Fruit fly (Drosophila melanogaster) whole organism, embryonic: ENCODE data around the gene synr.

Source experiments
- Bgb ChIP-seq: fragments of 200-800 bp; sonication (Bioruptor generic); IDR thresholded peaks from 2 replicates; pipeline ENCODE4 v1.3.6; 2022; ENCODE audit warnings: missing biosample characterization, missing genetic modification characterization; ENCODE audit not compliant: partially characterized antibody
- CG10366 ChIP-seq: fragments of 200-800 bp; sonication (Bioruptor generic); IDR thresholded peaks from 2 replicates; pipeline ENCODE4 v1.3.6; 2022; ENCODE audit warnings: missing biosample characterization, missing genetic modification characterization
- CG11085 ChIP-seq: fragments of 200-800 bp; sonication (Bioruptor generic); IDR thresholded peaks from 2 replicates; pipeline ENCODE4 v1.3.6; 2022; ENCODE audit warnings: missing biosample characterization, missing genetic modification characterization
- CG12744 ChIP-seq: fragments of 200-800 bp; sonication (Bioruptor generic); optimal IDR thresholded peaks from 2 replicates; lab custom pipeline; 2016; ENCODE audit warnings: missing biosample characterization, missing genetic modification characterization
- CG13624 ChIP-seq: fragments of 200-800 bp; sonication (Bioruptor generic); optimal IDR thresholded peaks from 2 replicates; lab custom pipeline; 2016; ENCODE audit warnings: missing biosample characterization, missing genetic modification characterization
- CG14441 ChIP-seq: fragments of 200-800 bp; sonication (Bioruptor generic); IDR thresholded peaks from 2 replicates; pipeline ENCODE4 v1.3.6; 2022; ENCODE audit warnings: missing biosample characterization, missing genetic modification characterization
- CG15601 ChIP-seq: fragments of 200-800 bp; sonication (Bioruptor generic); optimal IDR thresholded peaks from 3 replicates; lab custom pipeline; 2019; ENCODE audit warnings: missing biosample characterization, mild to moderate bottlenecking, missing genetic modification characterization, moderate library complexity
- CG2199 ChIP-seq: fragments of 200-800 bp; sonication (Bioruptor generic); IDR thresholded peaks from 3 replicates; pipeline ENCODE4 v1.3.6; 2022; ENCODE audit warnings: missing biosample characterization, missing genetic modification characterization
- CG3065 ChIP-seq: fragments of 200-800 bp; sonication (Bioruptor generic); optimal IDR thresholded peaks from 2 replicates; lab custom pipeline; 2016; ENCODE audit warnings: missing biosample characterization, missing genetic modification characterization
- CG32772 ChIP-seq: fragments of 200-800 bp; sonication (Bioruptor generic); IDR thresholded peaks from 2 replicates; pipeline ENCODE4 v1.3.6; 2022; ENCODE audit warnings: missing biosample characterization, missing genetic modification characterization
- CG42726 ChIP-seq: fragments of 200-800 bp; sonication (Bioruptor generic); IDR thresholded peaks from 2 replicates; pipeline ENCODE4 v1.3.6; 2022; ENCODE audit warnings: missing biosample characterization, missing genetic modification characterization; ENCODE audit not compliant: partially characterized antibody
- CG4854 ChIP-seq: fragments of 200-800 bp; sonication (Bioruptor generic); optimal IDR thresholded peaks from 2 replicates; lab custom pipeline; 2016; ENCODE audit warnings: missing biosample characterization, missing genetic modification characterization, inconsistent platforms
- CG7928 ChIP-seq: fragments of 200-800 bp; sonication (Bioruptor generic); optimal IDR thresholded peaks from 2 replicates; lab custom pipeline; 2017; ENCODE audit warnings: missing biosample characterization, mild to moderate bottlenecking, missing genetic modification characterization
- CkIIα-i1 ChIP-seq: fragments of 200-800 bp; sonication (Bioruptor generic); IDR thresholded peaks from 2 replicates; pipeline ENCODE4 v1.3.6; 2022; ENCODE audit warnings: missing biosample characterization, missing genetic modification characterization
- D19A ChIP-seq: fragments of 200-800 bp; optimal IDR thresholded peaks from 3 replicates; lab custom pipeline; 2019; ENCODE audit warnings: missing biosample characterization, mild to moderate bottlenecking, missing genetic modification characterization, moderate library complexity
- Dek ChIP-seq: fragments of 200-800 bp; sonication (Bioruptor generic); optimal IDR thresholded peaks from 3 replicates; lab custom pipeline; 2019; ENCODE audit warnings: missing biosample characterization, mild to moderate bottlenecking, missing genetic modification characterization, moderate library complexity
- Dip2 ChIP-seq: fragments of 200-800 bp; sonication (Bioruptor generic); IDR thresholded peaks from 2 replicates; pipeline ENCODE4 v1.3.6; 2022; ENCODE audit warnings: missing biosample characterization, missing genetic modification characterization
- Dip3 ChIP-seq: fragments of 200-800 bp; sonication (Bioruptor generic); optimal IDR thresholded peaks from 3 replicates; lab custom pipeline; 2016; ENCODE audit warnings: missing biosample characterization, missing genetic modification characterization
- Dll ChIP-seq: fragments of 200-800 bp; sonication (Bioruptor generic); IDR thresholded peaks from 4 replicates; pipeline ENCODE4 v1.3.6; 2022; ENCODE audit warnings: missing biosample characterization, missing genetic modification characterization; ENCODE audit not compliant: partially characterized antibody
- Ets97D ChIP-seq: fragments of 200-800 bp; sonication (Bioruptor generic); optimal IDR thresholded peaks from 3 replicates; lab custom pipeline; 2016; ENCODE audit warnings: missing biosample characterization, missing genetic modification characterization
- Fer3 ChIP-seq: fragments of 200-800 bp; sonication (Bioruptor generic); optimal IDR thresholded peaks from 2 replicates; lab custom pipeline; 2018; ENCODE audit warnings: missing biosample characterization, mild to moderate bottlenecking, missing genetic modification characterization, moderate library complexity
- Hey ChIP-seq: fragments of 200-800 bp; sonication (Bioruptor generic); optimal IDR thresholded peaks from 3 replicates; lab custom pipeline; 2018; ENCODE audit warnings: missing biosample characterization, mild to moderate bottlenecking, missing genetic modification characterization
- Hr51 ChIP-seq, 2 experiments: fragments of 200-800 bp; sonication (Bioruptor generic); optimal IDR thresholded peaks; 2 replicates in 1 of 2; 3 replicates in 1 of 2; lab custom pipeline; 2016 to 2018; ENCODE audit warnings: missing biosample characterization in 2 of 2, missing genetic modification characterization in 2 of 2, mild to moderate bottlenecking in 1 of 2, moderate library complexity in 1 of 2
- Hr78 ChIP-seq, 2 experiments: fragments of 200-800 bp in 1 of 2; fragments of >200 bp in 1 of 2; sonication (Bioruptor generic) in 1 of 2; optimal IDR thresholded peaks; 2 replicates each; lab custom pipeline; 2017 to 2019; ENCODE audit warnings: missing biosample characterization in 2 of 2, missing genetic modification characterization in 2 of 2, mild to moderate bottlenecking in 1 of 2, moderate library complexity in 1 of 2
- Lpt ChIP-seq: fragments of >200 bp; optimal IDR thresholded peaks from 2 replicates; lab custom pipeline; 2018; ENCODE audit warnings: missing biosample characterization, missing genetic modification characterization
- Mad ChIP-seq: fragments of 200-800 bp; sonication (Bioruptor generic); optimal IDR thresholded peaks from 2 replicates; lab custom pipeline; 2016; ENCODE audit warnings: missing biosample characterization, missing genetic modification characterization
- Nf-YA ChIP-seq: fragments of 200-800 bp; sonication (Bioruptor generic); IDR thresholded peaks from 2 replicates; pipeline ENCODE4 v1.3.6; 2022; ENCODE audit warnings: missing biosample characterization, missing genetic modification characterization
- Scr ChIP-seq: fragments of 200-800 bp; sonication (Bioruptor generic); IDR thresholded peaks from 2 replicates; pipeline ENCODE4 v1.3.6; 2022; ENCODE audit warnings: missing biosample characterization, missing genetic modification characterization; ENCODE audit not compliant: partially characterized antibody
- Trl ChIP-seq, 3 experiments: fragments of >200 bp in 2 of 3; fragments of 200-800 bp in 1 of 3; sonication (Bioruptor generic) in 1 of 3; optimal IDR thresholded peaks; 2 replicates in 1 of 3; 3 replicates in 2 of 3; lab custom pipeline; 2016 to 2017; ENCODE audit warnings: missing biosample characterization in 1 of 3, missing genetic modification characterization in 1 of 3
- Usf ChIP-seq: fragments of 200-800 bp; sonication (Bioruptor generic); optimal IDR thresholded peaks from 2 replicates; lab custom pipeline; 2017; ENCODE audit warnings: missing genotype, missing biosample characterization, missing genetic modification characterization
- ab ChIP-seq: fragments of 200-800 bp; sonication (Bioruptor generic); optimal IDR thresholded peaks from 2 replicates; lab custom pipeline; 2016; ENCODE audit warnings: missing biosample characterization, missing genetic modification characterization
- abd-A ChIP-seq: fragments of 200-800 bp; sonication (Bioruptor generic); optimal IDR thresholded peaks from 3 replicates; lab custom pipeline; 2019; ENCODE audit warnings: missing biosample characterization, mild to moderate bottlenecking, missing genetic modification characterization, moderate library complexity
- ato ChIP-seq: fragments of 200-800 bp; sonication (Bioruptor generic); IDR thresholded peaks from 2 replicates; pipeline ENCODE4 v1.3.6; 2022; ENCODE audit warnings: missing biosample characterization, missing genetic modification characterization; ENCODE audit not compliant: partially characterized antibody
- btn ChIP-seq: fragments of 200-800 bp; sonication (Bioruptor generic); optimal IDR thresholded peaks from 2 replicates; lab custom pipeline; 2016; ENCODE audit warnings: missing biosample characterization, missing genetic modification characterization
- crc ChIP-seq: fragments of 200-800 bp; sonication (Bioruptor generic); optimal IDR thresholded peaks from 2 replicates; lab custom pipeline; 2016; ENCODE audit warnings: missing biosample characterization, missing genetic modification characterization
- dimm ChIP-seq: fragments of 200-800 bp; sonication (Bioruptor generic); IDR thresholded peaks from 2 replicates; pipeline ENCODE4 v1.3.6; 2022; ENCODE audit warnings: missing biosample characterization, missing genetic modification characterization
- fd102C ChIP-seq: fragments of 200-800 bp; sonication (Bioruptor generic); optimal IDR thresholded peaks from 2 replicates; lab custom pipeline; 2018; ENCODE audit warnings: missing biosample characterization, mild to moderate bottlenecking, missing genetic modification characterization, moderate library complexity
- ftz-f1 ChIP-seq: fragments of 200-800 bp; sonication (Bioruptor generic); optimal IDR thresholded peaks from 2 replicates; lab custom pipeline; 2016; ENCODE audit warnings: missing biosample characterization, missing genetic modification characterization
- kay ChIP-seq: fragments of 200-800 bp; sonication (Bioruptor generic); optimal IDR thresholded peaks from 2 replicates; lab custom pipeline; 2016; ENCODE audit warnings: missing biosample characterization, missing genetic modification characterization
- nau ChIP-seq: fragments of 200-800 bp; sonication (Bioruptor generic); optimal IDR thresholded peaks from 3 replicates; lab custom pipeline; 2017; ENCODE audit warnings: missing biosample characterization, mild to moderate bottlenecking, missing genetic modification characterization, missing genetic modification reagents
- pnt ChIP-seq: fragments of 200-800 bp; sonication (Bioruptor generic); optimal IDR thresholded peaks from 3 replicates; lab custom pipeline; 2016; ENCODE audit warnings: missing biosample characterization, missing genetic modification characterization
- schlank ChIP-seq: fragments of 200-800 bp; sonication (Bioruptor generic); optimal IDR thresholded peaks from 2 replicates; lab custom pipeline; 2018; ENCODE audit warnings: missing biosample characterization, mild to moderate bottlenecking, missing genetic modification characterization
- scrt ChIP-seq: fragments of 200-800 bp; sonication (Bioruptor generic); optimal IDR thresholded peaks from 2 replicates; lab custom pipeline; 2018; ENCODE audit warnings: missing biosample characterization, mild to moderate bottlenecking, missing genetic modification characterization, moderate library complexity
- sens ChIP-seq: fragments of 200-800 bp; sonication (Bioruptor generic); peaks from one replicate; lab custom pipeline; 2016; ENCODE audit warnings: missing biosample characterization, missing genetic modification characterization
- tap ChIP-seq: fragments of 200-800 bp; optimal IDR thresholded peaks from 3 replicates; lab custom pipeline; 2019; ENCODE audit warnings: missing biosample characterization, mild to moderate bottlenecking, missing genetic modification characterization, moderate library complexity
- tgo ChIP-seq: fragments of 200-800 bp; sonication (Bioruptor generic); IDR thresholded peaks from 3 replicates; pipeline ENCODE4 v1.3.6; 2022; ENCODE audit warnings: missing biosample characterization, missing genetic modification characterization
- tna ChIP-seq: fragments of 200-800 bp; sonication (Bioruptor generic); IDR thresholded peaks from 2 replicates; pipeline ENCODE4 v1.3.6; 2022; ENCODE audit warnings: missing biosample characterization, missing genetic modification characterization; ENCODE audit not compliant: partially characterized antibody
- toy ChIP-seq: fragments of 200-800 bp; sonication (Bioruptor generic); IDR thresholded peaks from 2 replicates; pipeline ENCODE4 v1.3.6; 2022; ENCODE audit warnings: missing biosample characterization, missing genetic modification characterization
- zfh2 ChIP-seq: fragments of 200-800 bp; sonication (Bioruptor generic); optimal IDR thresholded peaks from 2 replicates; lab custom pipeline; 2016; ENCODE audit warnings: missing biosample characterization, missing genetic modification characterization

The synr gene

DNA sequence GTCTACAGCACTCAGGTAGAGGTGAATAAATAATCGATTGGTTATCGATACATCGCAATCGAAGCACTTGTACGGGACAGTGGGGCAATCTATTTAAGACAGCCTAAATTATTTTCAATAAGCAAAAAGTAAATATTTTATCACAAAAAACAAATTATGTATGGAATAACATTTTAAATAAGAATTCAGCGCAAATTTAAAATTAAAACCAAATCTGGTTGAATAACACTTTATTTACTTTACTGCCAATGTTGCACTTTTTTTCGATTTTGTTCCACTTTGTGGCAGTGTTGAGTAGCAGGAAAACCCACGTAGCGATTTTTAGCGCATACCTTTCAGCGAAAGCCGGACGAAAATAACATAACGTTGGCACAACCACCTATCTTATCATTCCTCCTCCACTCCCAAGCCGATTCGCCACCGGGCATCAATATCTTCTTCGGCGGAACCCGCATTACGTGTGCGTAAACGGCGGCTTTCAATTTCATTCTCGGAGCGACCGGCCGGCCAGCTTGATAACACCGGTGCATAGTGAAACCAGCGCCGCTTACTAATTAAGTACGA is 34.5 kb downstream of the synr start, which contains the start of the genes Gmd and CG3792 (continued):
- TF ChIP-seq Fer3 (tag; lab: Kevin White, UChicago) (peak; percentile 96), Trl (optimal IDR thresholded peaks at IDR 0.05; lab: Kevin White, UChicago) (no peak), Trl (GFP tag; optimal IDR thresholded peaks at IDR 0.05; lab: Kevin White, UChicago) (peak; percentile 94), CG42726 (peak; percentile 76), CG2199 (peak; percentile 81; the same call in 1 of the 3 replicates), Hey (no peak), Lpt (GFP tag; lab: Kevin White, UChicago) (no peak), tna (peak; percentile 67), CG14441 (GFP tag; lab: Robert Waterston, UW) (peak; percentile 96), kay (GFP tag; lab: Kevin White, UChicago) (peak; percentile 96), zfh2 (GFP tag; lab: Kevin White, UChicago) (peak; percentile 89), CG15601 (peak; percentile 92), CG13624 (peak; percentile 94), Nf-YA (GFP tag; lab: Robert Waterston, UW) (peak; percentile 86), Dip3 (GFP tag; lab: Kevin White, UChicago) (peak; percentile 92), CkIIα-i1 (GFP tag; lab: Robert Waterston, UW) (0 out of 2 replicates have a peak, but pooled peaks have one; percentile 41), tgo (GFP tag; lab: Robert Waterston, UW) (peak; percentile 97), scrt (GFP tag; lab: Kevin White, UChicago) (no peak), btn (GFP tag; lab: Kevin White, UChicago) (peak; percentile 68), crc (peak; percentile 90), toy (GFP tag; lab: Robert Waterston, UW) (peak; percentile 90), CG12744 (GFP tag; lab: Kevin White, UChicago) (peak; percentile 96), ato (GFP tag; lab: Robert Waterston, UW) (peak; percentile 54; the same call in 1 of the 2 replicates), D19A (tag; lab: Kevin White, UChicago) (peak; percentile 91), ab (GFP tag; lab: Kevin White, UChicago) (peak; percentile 84), CG4854 (peak; percentile 95), Scr (peak; percentile 82), Usf (peak; percentile 87), schlank (tag; lab: Kevin White, UChicago) (peak; percentile 82), Dip2 (GFP tag; lab: Robert Waterston, UW) (peak; percentile 59; the same call in 1 of the 2 replicates), CG7928 (GFP tag; lab: Kevin White, UChicago) (peak; percentile 72), ftz-f1 (peak; percentile 52), CG32772 (GFP tag; lab: Robert Waterston, UW) (peak; percentile 97), nau (GFP tag; lab: Kevin White, UChicago) (peak; percentile 90), Mad (GFP tag; lab: Kevin White, UChicago) (peak; percentile 90), Hr51 (GFP tag; optimal IDR thresholded peaks at IDR 0.05; lab: Kevin White, UChicago) (peak; percentile 92 to 94), CG3065 (GFP tag; lab: Kevin White, UChicago) (peak; percentile 79), Bgb (GFP tag; lab: Robert Waterston, UW) (peak; percentile 78), sens (peak; percentile 100), CG11085 (GFP tag; lab: Robert Waterston, UW) (peak; percentile 94), dimm (GFP tag; lab: Robert Waterston, UW) (peak; percentile 84), fd102C (GFP tag; lab: Kevin White, UChicago) (peak; percentile 42), CG10366 (peak; percentile 94), Hr78 (GFP tag; optimal IDR thresholded peaks at IDR 0.05; lab: Kevin White, UChicago) (peak in 1 of 2 experiments; percentile 78), abd-A (no peak), Ets97D (GFP tag; lab: Kevin White, UChicago) (peak; percentile 87), tap (tag; lab: Kevin White, UChicago) (peak; percentile 88), Dll (peak; percentile 90), Dek (tag; lab: Kevin White, UChicago) (peak; percentile 91), pnt (peak; percentile 93)
